Worm (Caenorhabditis elegans) whole organism, late embryonic: Measurements from ENCODE around the gene K02E11.7.

ENCODE experiments used
- C08G9.2 ChIP-seq: sonication (generic microtip); optimal IDR thresholded peaks from 2 replicates; lab custom pipeline; 2016; ENCODE audit warnings: mild to moderate bottlenecking, missing genetic modification characterization, moderate library complexity, missing compliant biosample characterization
- C38D4.7 ChIP-seq: fragments of 200-800 bp; sonication (Bioruptor generic); optimal IDR thresholded peaks from 2 replicates; lab custom pipeline; 2018; ENCODE audit warnings: mild to moderate bottlenecking, missing genetic modification characterization, moderate library complexity, missing compliant biosample characterization
- F13H6.1 ChIP-seq: sonication (generic microtip); optimal IDR thresholded peaks from 2 replicates; lab custom pipeline; 2016; ENCODE audit warnings: missing genetic modification characterization, missing compliant biosample characterization
- K02D7.2 ChIP-seq: sonication (generic microtip); optimal IDR thresholded peaks from 2 replicates; lab custom pipeline; 2017; ENCODE audit warnings: mild to moderate bottlenecking, missing genetic modification characterization, missing compliant biosample characterization
- ceh-34 ChIP-seq: sonication (generic microtip); optimal IDR thresholded peaks from 2 replicates; lab custom pipeline; 2016; ENCODE audit warnings: mild to moderate bottlenecking, missing genetic modification characterization, missing compliant biosample characterization
- ceh-9 ChIP-seq: sonication (generic microtip); optimal IDR thresholded peaks from 2 replicates; lab custom pipeline; 2016; ENCODE audit warnings: mild to moderate bottlenecking, missing genetic modification characterization, inconsistent platforms, missing compliant biosample characterization
- nhr-11 ChIP-seq: fragments of 150-350 bp; optimal IDR thresholded peaks from 2 replicates; lab custom pipeline; 2014; ENCODE audit warnings: missing biosample characterization, missing genetic modification characterization
- pha-4 ChIP-seq: fragments of 150-350 bp; optimal IDR thresholded peaks from 2 replicates; lab custom pipeline; 2018; ENCODE audit warnings: missing biosample characterization, missing genetic modification reagents, missing genetic modification characterization
- rnt-1 ChIP-seq: sonication (generic microtip); optimal IDR thresholded peaks from 2 replicates; lab custom pipeline; 2016; ENCODE audit warnings: missing genetic modification characterization, missing compliant biosample characterization
- unc-86 ChIP-seq: sonication (generic microtip); optimal IDR thresholded peaks from 2 replicates; lab custom pipeline; 2016; ENCODE audit warnings: missing genetic modification characterization, missing compliant biosample characterization

DNA sequence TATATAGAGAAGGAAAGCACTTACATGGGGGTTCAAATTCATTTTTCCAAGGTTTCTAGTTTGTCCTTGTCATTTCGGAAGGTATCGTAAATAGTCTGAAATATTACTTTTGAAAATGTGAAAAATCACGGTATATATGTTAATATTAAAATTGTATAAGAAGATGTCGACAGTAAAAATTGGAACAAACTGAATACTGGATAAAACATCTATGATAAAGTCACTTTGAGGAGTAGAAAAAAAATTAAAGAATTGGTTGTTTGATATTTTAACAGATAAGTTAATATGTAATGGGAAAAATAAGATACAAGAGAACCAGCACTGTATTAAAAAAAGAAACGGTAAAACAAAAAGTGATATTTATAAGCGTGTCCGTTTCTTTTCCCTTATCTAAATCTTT lies 27.7 kb downstream of the K02E11.7 start, which contains the start of gene nep-21:
- TF ChIP-seq unc-86 (tag; lab: Kevin White, UChicago) (no peak), C38D4.7 (GFP tag; lab: Kevin White, UChicago) (no peak), pha-4 (tag; lab: Kevin White, UChicago) (no peak), K02D7.2 (no peak), C08G9.2 (no peak), nhr-11 (no peak), F13H6.1 (tag; lab: Kevin White, UChicago) (no peak), ceh-34 (tag; lab: Kevin White, UChicago) (no peak), ceh-9 (tag; lab: Kevin White, UChicago) (no peak), rnt-1 (tag; lab: Kevin White, UChicago) (no peak)
